Worm (Caenorhabditis elegans) whole organism, L4 larva: ENCODE measurements around the gene F54H5.2.
A peak's percentile ranks its signal among the peaks of the same experiment; 100 is the strongest.

Experiments
- D1046.2 ChIP-seq: fragments of 200-800 bp; sonication (Bioruptor generic); IDR thresholded peaks from 2 replicates; pipeline ENCODE4 v1.3.6; 2022; ENCODE audit warnings: missing genetic modification characterization, missing compliant biosample characterization
- F26F4.8 ChIP-seq: fragments of 200-800 bp; sonication (Bioruptor generic); conservative IDR thresholded peaks from 2 replicates; pipeline ENCODE4 v1.3.6; 2022; ENCODE audit warnings: missing genetic modification characterization, missing compliant biosample characterization
- Y75B8A.6 ChIP-seq: fragments of 200-800 bp; sonication (Bioruptor generic); IDR thresholded peaks from 2 replicates; pipeline ENCODE4 v1.3.6; 2022; ENCODE audit warnings: missing genetic modification reagents, missing genetic modification characterization, missing compliant biosample characterization
- ZK546.5 ChIP-seq, 2 experiments: sonication (generic microtip); optimal IDR thresholded peaks; 2 replicates each; lab custom pipeline; 2017; ENCODE audit warnings: missing biosample characterization in 2 of 2, missing genetic modification characterization in 2 of 2
- aha-1 ChIP-seq: fragments of 150-350 bp; peaks from one replicate; lab custom pipeline; 2014; ENCODE audit warnings: missing biosample characterization, missing genetic modification characterization
- aly-2 ChIP-seq: sonication (generic microtip); optimal IDR thresholded peaks from 2 replicates; lab custom pipeline; 2018; ENCODE audit warnings: missing biosample characterization, missing genetic modification characterization
- ama-1 ChIP-seq: fragments of 150-350 bp; optimal IDR thresholded peaks from 2 replicates; lab custom pipeline; 2014; ENCODE audit warnings: inconsistent platforms, mixed read lengths
- attf-4 ChIP-seq: sonication (generic microtip); optimal IDR thresholded peaks from 3 replicates; lab custom pipeline; 2017; ENCODE audit warnings: missing biosample characterization, missing genetic modification characterization
- ceh-20 ChIP-seq: fragments of 200-800 bp; sonication (Bioruptor generic); IDR thresholded peaks from 2 replicates; pipeline ENCODE4 v1.3.6; 2022; ENCODE audit warnings: missing genetic modification reagents, missing genetic modification characterization, missing compliant biosample characterization
- ceh-28 ChIP-seq: fragments of 150-350 bp; optimal IDR thresholded peaks from 2 replicates; lab custom pipeline; 2014; ENCODE audit warnings: missing biosample characterization, missing genetic modification reagents, missing genetic modification characterization
- ctbp-1 ChIP-seq: fragments of 200-800 bp; sonication (Bioruptor generic); IDR thresholded peaks from 2 replicates; pipeline ENCODE4 v1.3.6; 2022; ENCODE audit warnings: missing genetic modification reagents, missing genetic modification characterization, missing compliant biosample characterization
- daf-12 ChIP-seq: fragments of 150-350 bp; optimal IDR thresholded peaks from 2 replicates; lab custom pipeline; 2014; ENCODE audit warnings: missing biosample characterization, missing genetic modification reagents, missing genetic modification characterization
- daf-8 ChIP-seq: fragments of 200-800 bp; sonication (Bioruptor generic); IDR thresholded peaks from 2 replicates; pipeline ENCODE4 v1.3.6; 2022; ENCODE audit warnings: missing genetic modification characterization, missing compliant biosample characterization
- dpl-1 ChIP-seq: fragments of 150-350 bp; optimal IDR thresholded peaks from 2 replicates; lab custom pipeline; 2014; ENCODE audit warnings: missing biosample characterization, missing genetic modification reagents, missing genetic modification characterization
- duxl-1 ChIP-seq: sonication (generic microtip); optimal IDR thresholded peaks from 2 replicates; lab custom pipeline; 2016; ENCODE audit warnings: mild to moderate bottlenecking, missing genetic modification characterization, moderate library complexity, missing compliant biosample characterization; ENCODE audit not compliant: poor library complexity
- dve-1 ChIP-seq: sonication (generic microtip); optimal IDR thresholded peaks from 2 replicates; lab custom pipeline; 2017; ENCODE audit warnings: antibody characterized with exemption, mild to moderate bottlenecking, missing genetic modification characterization, missing compliant biosample characterization; ENCODE audit not compliant: insufficient read depth
- egl-27 ChIP-seq: sonication (generic microtip); optimal IDR thresholded peaks from 3 replicates; lab custom pipeline; 2017; ENCODE audit warnings: missing biosample characterization, missing genetic modification reagents, missing genetic modification characterization
- egl-43 ChIP-seq: fragments of 200-800 bp; sonication (Bioruptor generic); IDR thresholded peaks from 2 replicates; pipeline ENCODE4 v1.3.6; 2022; ENCODE audit warnings: missing genetic modification reagents, missing genetic modification characterization, missing compliant biosample characterization
- gei-8 ChIP-seq: fragments of 200-800 bp; sonication (Bioruptor generic); optimal IDR thresholded peaks from 2 replicates; lab custom pipeline; 2018; ENCODE audit warnings: mild to moderate bottlenecking, missing genetic modification characterization, missing compliant biosample characterization
- hlh-11 ChIP-seq: fragments of 200-800 bp; sonication (Bioruptor generic); optimal IDR thresholded peaks from 2 replicates; lab custom pipeline; 2018; ENCODE audit warnings: mild to moderate bottlenecking, missing genetic modification characterization, missing compliant biosample characterization
- hmg-1.1 ChIP-seq: fragments of 200-800 bp; sonication (Bioruptor generic); IDR thresholded peaks from 2 replicates; pipeline ENCODE4 v1.3.6; 2022; ENCODE audit warnings: missing genetic modification reagents, missing genetic modification characterization, missing compliant biosample characterization
- jun-1 ChIP-seq: fragments of 150-350 bp; optimal IDR thresholded peaks from 2 replicates; lab custom pipeline; 2014; ENCODE audit warnings: missing biosample characterization, missing genetic modification reagents, missing genetic modification characterization
- lin-1 ChIP-seq: fragments of 200-800 bp; sonication (Bioruptor generic); IDR thresholded peaks from 2 replicates; pipeline ENCODE4 v1.3.6; 2022; ENCODE audit warnings: missing genetic modification reagents, missing genetic modification characterization, missing compliant biosample characterization
- lin-13 ChIP-seq: fragments of 150-350 bp; optimal IDR thresholded peaks from 2 replicates; lab custom pipeline; 2014; ENCODE audit warnings: missing biosample characterization, missing genetic modification reagents, missing genetic modification characterization
- lin-29 ChIP-seq: fragments of 200-800 bp; sonication (Bioruptor generic); IDR thresholded peaks from 2 replicates; pipeline ENCODE4 v1.3.6; 2022; ENCODE audit warnings: missing genetic modification reagents, missing genetic modification characterization, missing compliant biosample characterization
- lin-39 ChIP-seq: fragments of 150-350 bp; optimal IDR thresholded peaks from 2 replicates; lab custom pipeline; 2014; ENCODE audit warnings: missing biosample characterization, missing genetic modification reagents, missing genetic modification characterization
- lsy-2 ChIP-seq, 2 experiments: fragments of 150-350 bp in 1 of 2; sonication (generic microtip) in 1 of 2; optimal IDR thresholded peaks; 2 replicates each; lab custom pipeline; 2014 to 2017; ENCODE audit warnings: missing biosample characterization in 2 of 2, missing genetic modification characterization in 2 of 2
- mdl-1 ChIP-seq, 2 experiments: fragments of 150-350 bp in 1 of 2; sonication (generic microtip) in 1 of 2; optimal IDR thresholded peaks; 2 replicates each; lab custom pipeline; 2014 to 2017; ENCODE audit warnings: missing biosample characterization in 2 of 2, missing genetic modification characterization in 2 of 2
- mdt-29 ChIP-seq: fragments of 200-800 bp; sonication (Bioruptor generic); IDR thresholded peaks from 2 replicates; pipeline ENCODE4 v1.3.6; 2022; ENCODE audit warnings: missing genetic modification reagents, missing genetic modification characterization, missing compliant biosample characterization
- mxl-2 ChIP-seq: fragments of 200-800 bp; sonication (Bioruptor generic); conservative IDR thresholded peaks from 2 replicates; pipeline ENCODE4 v1.3.6; 2022; ENCODE audit warnings: missing genetic modification reagents, missing genetic modification characterization, missing compliant biosample characterization
- mxl-3 ChIP-seq: fragments of 200-800 bp; sonication (Bioruptor generic); optimal IDR thresholded peaks from 2 replicates; lab custom pipeline; 2018; ENCODE audit warnings: mild to moderate bottlenecking, missing genetic modification characterization, missing compliant biosample characterization
- nhr-10 ChIP-seq: fragments of 150-350 bp; optimal IDR thresholded peaks from 2 replicates; lab custom pipeline; 2014; ENCODE audit warnings: missing biosample characterization, missing genetic modification characterization
- nhr-11 ChIP-seq: fragments of 150-350 bp; optimal IDR thresholded peaks from 2 replicates; lab custom pipeline; 2014; ENCODE audit warnings: missing biosample characterization, missing genetic modification characterization
- nhr-111 ChIP-seq: fragments of 200-800 bp; sonication (Bioruptor generic); optimal IDR thresholded peaks from 2 replicates; lab custom pipeline; 2018; ENCODE audit warnings: mild to moderate bottlenecking, missing genetic modification characterization, missing compliant biosample characterization
- nhr-42 ChIP-seq: fragments of 200-800 bp; sonication (Bioruptor generic); IDR thresholded peaks from 2 replicates; pipeline ENCODE4 v1.3.6; 2022; ENCODE audit warnings: missing genetic modification characterization, missing compliant biosample characterization
- nhr-48 ChIP-seq: sonication (generic microtip); optimal IDR thresholded peaks from 2 replicates; lab custom pipeline; 2016; ENCODE audit warnings: mild to moderate bottlenecking, missing genetic modification characterization, missing compliant biosample characterization
- nhr-76 ChIP-seq: fragments of 150-350 bp; optimal IDR thresholded peaks from 2 replicates; lab custom pipeline; 2014; ENCODE audit warnings: missing biosample characterization, missing genetic modification characterization
- php-3 ChIP-seq: fragments of 200-800 bp; sonication (Bioruptor generic); IDR thresholded peaks from 2 replicates; pipeline ENCODE4 v1.3.6; 2022; ENCODE audit warnings: missing genetic modification reagents, missing genetic modification characterization, missing compliant biosample characterization
- saeg-2 ChIP-seq: fragments of 200-800 bp; sonication (Bioruptor generic); IDR thresholded peaks from 2 replicates; pipeline ENCODE4 v1.3.6; 2022; ENCODE audit warnings: missing genetic modification reagents, missing genetic modification characterization, missing compliant biosample characterization
- set-16 ChIP-seq: fragments of 200-800 bp; sonication (Bioruptor generic); IDR thresholded peaks from 2 replicates; pipeline ENCODE4 v1.3.6; 2022; ENCODE audit warnings: missing genetic modification reagents, missing genetic modification characterization, missing compliant biosample characterization
- skn-1 ChIP-seq: fragments of 150-350 bp; optimal IDR thresholded peaks from 2 replicates; lab custom pipeline; 2014; ENCODE audit warnings: missing biosample characterization, missing genetic modification characterization
- spr-3 ChIP-seq: fragments of 200-800 bp; sonication (Bioruptor generic); optimal IDR thresholded peaks from 2 replicates; lab custom pipeline; 2018; ENCODE audit warnings: mild to moderate bottlenecking, missing genetic modification characterization, missing compliant biosample characterization
- tra-1 ChIP-seq: fragments of 200-800 bp; sonication (Bioruptor generic); IDR thresholded peaks from 2 replicates; pipeline ENCODE4 v1.3.6; 2022; ENCODE audit warnings: missing genetic modification reagents, missing genetic modification characterization, missing compliant biosample characterization
- unc-130 ChIP-seq: sonication (generic microtip); optimal IDR thresholded peaks from 2 replicates; lab custom pipeline; 2016; ENCODE audit warnings: missing genetic modification reagents, missing genetic modification characterization, missing compliant biosample characterization
- unc-39 ChIP-seq: sonication (generic microtip); optimal IDR thresholded peaks from 2 replicates; lab custom pipeline; 2017; ENCODE audit warnings: missing biosample characterization, missing genetic modification characterization
- vab-7 ChIP-seq: fragments of 200-800 bp; sonication (Bioruptor generic); IDR thresholded peaks from 2 replicates; pipeline ENCODE4 v1.3.6; 2022; ENCODE audit warnings: missing genetic modification reagents, missing genetic modification characterization, missing compliant biosample characterization
- zag-1 ChIP-seq: fragments of 150-350 bp; optimal IDR thresholded peaks from 2 replicates; lab custom pipeline; 2014; ENCODE audit warnings: missing biosample characterization, missing genetic modification characterization
- zip-11 ChIP-seq: fragments of 200-800 bp; sonication (Bioruptor generic); IDR thresholded peaks from 2 replicates; pipeline ENCODE4 v1.3.6; 2022; ENCODE audit warnings: missing genetic modification characterization, missing compliant biosample characterization
- zip-2 ChIP-seq: fragments of 150-350 bp; optimal IDR thresholded peaks from 2 replicates; lab custom pipeline; 2014; ENCODE audit warnings: missing biosample characterization, missing genetic modification characterization

The F54H5.2 gene

ce11 chrII:6600973-6601372, 26.3 kb upstream of the F54H5.2 start, which contains the start of gene vps-33.2 (continued):
- TF ChIP-seq zag-1 (tag; lab: Kevin White, UChicago) (no peak), dpl-1 (no peak), daf-12 (tag; lab: Kevin White, UChicago) (no peak), egl-43 (GFP tag; lab: Robert Waterston, UW) (no peak), set-16 (GFP tag; lab: Robert Waterston, UW) (no peak), duxl-1 (tag; lab: Kevin White, UChicago) (no peak), dve-1 (peak; percentile 19), spr-3 (GFP tag; lab: Kevin White, UChicago) (no peak)

- TF ChIP-seq ZK546.5 (tag; optimal IDR thresholded peaks at IDR 0.05; lab: Kevin White, UChicago) (no peak), jun-1 (tag; lab: Kevin White, UChicago) (no peak), nhr-48 (tag; lab: Kevin White, UChicago) (no peak), aha-1 (tag; lab: Kevin White, UChicago) (peak; percentile 96)
These were observed 18.7 kb upstream of the F54H5.2 start for ce11 chrII:6608626-6609025.

- TF ChIP-seq nhr-76 (no peak), saeg-2 (GFP tag; lab: Robert Waterston, UW) (no peak), lsy-2 (tag; optimal IDR thresholded peaks at IDR 0.05; lab: Kevin White, UChicago) (peak in 1 of 2 experiments; percentile 38), nhr-10 (tag; lab: Kevin White, UChicago) (no peak), aha-1 (tag; lab: Kevin White, UChicago) (peak; percentile 62), hlh-11 (peak; percentile 43), daf-12 (tag; lab: Kevin White, UChicago) (no peak), aly-2 (tag; lab: Kevin White, UChicago) (no peak), unc-130 (GFP tag; lab: Kevin White, UChicago) (no peak), vab-7 (GFP tag; lab: Robert Waterston, UW) (no peak), ceh-28 (tag; lab: Kevin White, UChicago) (no peak), zip-2 (no peak), gei-8 (GFP tag; lab: Kevin White, UChicago) (no peak), unc-39 (tag; lab: Kevin White, UChicago) (no peak), mdl-1 (tag; optimal IDR thresholded peaks at IDR 0.05; lab: Kevin White, UChicago) (peak in 1 of 2 experiments; percentile 53), dve-1 (peak; percentile 15), attf-4 (tag; lab: Kevin White, UChicago) (no peak), php-3 (no peak), egl-27 (tag; lab: Kevin White, UChicago) (no peak), hmg-1.1 (0 out of 2 replicates have a peak, but pooled peaks have one; percentile 27), tra-1 (GFP tag; lab: Robert Waterston, UW) (no peak), D1046.2 (GFP tag; lab: Robert Waterston, UW) (no peak), skn-1 (tag; lab: Kevin White, UChicago) (no peak), mxl-2 (no peak), nhr-111 (no peak), egl-43 (GFP tag; lab: Robert Waterston, UW) (no peak), ama-1 (lab: Kevin White, UChicago) (no peak), lin-1 (GFP tag; lab: Robert Waterston, UW) (no peak), lin-13 (GFP tag; lab: Kevin White, UChicago) (no peak), lin-29 (GFP tag; lab: Robert Waterston, UW) (no peak), F26F4.8 (no peak), lin-39 (tag; lab: Kevin White, UChicago) (no peak), nhr-42 (GFP tag; lab: Robert Waterston, UW) (no peak), mdt-29 (GFP tag; lab: Robert Waterston, UW) (no peak), mxl-3 (GFP tag; lab: Kevin White, UChicago) (peak; percentile 36), ctbp-1 (GFP tag; lab: Robert Waterston, UW) (no peak), ceh-20 (no peak), zip-11 (GFP tag; lab: Robert Waterston, UW) (no peak), nhr-11 (tag; lab: Kevin White, UChicago) (no peak), Y75B8A.6 (GFP tag; lab: Robert Waterston, UW) (no peak), daf-8 (GFP tag; lab: Robert Waterston, UW) (no peak)
These were observed 17.9 kb upstream of the F54H5.2 start, which contains the start of gene epg-5 for ce11 chrII:6609315-6609842. Gene epg-5, minus strand, starts transcription at chrII:6609365.
